Worm (Caenorhabditis elegans): ENCODE measurements around the gene snf-9.

DNA sequence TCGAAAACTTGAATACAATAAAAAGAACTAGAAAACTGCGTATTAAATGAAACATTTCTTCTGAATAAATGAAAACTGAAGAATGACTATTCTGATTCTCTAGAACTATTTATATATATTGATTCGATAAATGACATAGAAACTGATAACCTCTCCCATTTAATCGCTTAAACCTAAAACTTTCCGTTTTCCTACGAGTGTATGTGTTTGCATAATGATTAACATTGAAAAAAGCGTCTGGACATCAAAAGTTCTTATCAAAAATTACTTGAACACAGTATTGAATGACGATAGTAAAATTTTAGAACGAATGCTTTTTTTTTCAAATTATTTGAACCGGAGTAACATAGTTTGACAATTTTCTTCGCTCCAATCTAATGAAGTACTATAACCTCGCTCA, 30.2 kb downstream of the snf-9 start, which contains the start of gene C49C3.9:
- no peak for TF ChIP-seq fkh-10 (GFP tag; optimal IDR thresholded peaks at IDR 0.05)
- TF ChIP-seq nfya-1 (tag; optimal IDR thresholded peaks at IDR 0.05; ENCODE audit: insufficient read depth) = no peak

All from whole organism, L3 larva.